Worm (Caenorhabditis elegans) whole organism, late embryonic: Measurements from ENCODE around the gene C15H7.4.

Experiments
- F13H6.1 ChIP-seq: sonication (generic microtip); optimal IDR thresholded peaks from 2 replicates; lab custom pipeline; 2016; ENCODE audit warnings: missing genetic modification characterization, missing compliant biosample characterization
- K09A11.1 ChIP-seq: sonication (generic microtip); optimal IDR thresholded peaks from 2 replicates; lab custom pipeline; 2017; ENCODE audit warnings: antibody characterized with exemption, mild to moderate bottlenecking, missing genetic modification characterization, missing compliant biosample characterization; ENCODE audit not compliant: insufficient read depth
- T23F11.4 ChIP-seq: fragments of 200-800 bp; sonication (Bioruptor generic); optimal IDR thresholded peaks from 2 replicates; lab custom pipeline; 2018; ENCODE audit warnings: mild to moderate bottlenecking, missing genetic modification characterization, missing compliant biosample characterization
- ama-1 ChIP-seq: fragments of 150-350 bp; optimal IDR thresholded peaks from 2 replicates; lab custom pipeline; 2014
- ceh-14 ChIP-seq: sonication (generic microtip); optimal IDR thresholded peaks from 2 replicates; lab custom pipeline; 2016; ENCODE audit warnings: missing genotype, missing genetic modification characterization, missing compliant biosample characterization
- ceh-18 ChIP-seq: sonication (generic microtip); optimal IDR thresholded peaks from 2 replicates; lab custom pipeline; 2016; ENCODE audit warnings: missing genetic modification characterization, missing compliant biosample characterization
- ceh-2 ChIP-seq: sonication (generic microtip); optimal IDR thresholded peaks from 2 replicates; lab custom pipeline; 2016; ENCODE audit warnings: missing genotype, missing genetic modification characterization, missing compliant biosample characterization
- ceh-22 ChIP-seq: sonication (generic microtip); optimal IDR thresholded peaks from 2 replicates; lab custom pipeline; 2017; ENCODE audit warnings: missing biosample characterization, missing genetic modification characterization
- ceh-24 ChIP-seq: sonication (generic microtip); optimal IDR thresholded peaks from 2 replicates; lab custom pipeline; 2016; ENCODE audit warnings: mild to moderate bottlenecking, missing genetic modification characterization, missing compliant biosample characterization
- ceh-45 ChIP-seq: fragments of 200-800 bp; sonication (Bioruptor generic); IDR thresholded peaks from 2 replicates; pipeline ENCODE4 v1.3.6; 2022; ENCODE audit warnings: missing genetic modification reagents, missing genetic modification characterization, missing compliant biosample characterization
- ceh-48 ChIP-seq: sonication (generic microtip); optimal IDR thresholded peaks from 2 replicates; lab custom pipeline; 2016; ENCODE audit warnings: missing genetic modification characterization, inconsistent platforms, missing compliant biosample characterization
- ceh-6 ChIP-seq: fragments of 200-800 bp; sonication (Bioruptor generic); optimal IDR thresholded peaks from 2 replicates; lab custom pipeline; 2018; ENCODE audit warnings: mild to moderate bottlenecking, missing genetic modification characterization, missing compliant biosample characterization
- ceh-9 ChIP-seq: sonication (generic microtip); optimal IDR thresholded peaks from 2 replicates; lab custom pipeline; 2016; ENCODE audit warnings: mild to moderate bottlenecking, missing genetic modification characterization, inconsistent platforms, missing compliant biosample characterization
- che-1 ChIP-seq: sonication (generic microtip); optimal IDR thresholded peaks from 2 replicates; lab custom pipeline; 2016; ENCODE audit warnings: mild to moderate bottlenecking, missing genetic modification characterization, missing compliant biosample characterization
- dmd-4 ChIP-seq: sonication (generic microtip); optimal IDR thresholded peaks from 2 replicates; lab custom pipeline; 2016; ENCODE audit warnings: borderline replicate concordance, missing genetic modification characterization, missing compliant biosample characterization
- dve-1 ChIP-seq: sonication (generic microtip); optimal IDR thresholded peaks from 2 replicates; lab custom pipeline; 2017; ENCODE audit warnings: antibody characterized with exemption, mild to moderate bottlenecking, missing genetic modification characterization, missing compliant biosample characterization
- elt-2 ChIP-seq: sonication (generic microtip); optimal IDR thresholded peaks from 2 replicates; lab custom pipeline; 2016; ENCODE audit warnings: missing genetic modification reagents, missing genetic modification characterization, missing compliant biosample characterization
- elt-4 ChIP-seq: sonication (generic microtip); optimal IDR thresholded peaks from 2 replicates; lab custom pipeline; 2016; ENCODE audit warnings: missing genetic modification characterization, missing compliant biosample characterization
- ets-4 ChIP-seq: sonication (generic microtip); optimal IDR thresholded peaks from 2 replicates; lab custom pipeline; 2016; ENCODE audit warnings: missing genetic modification characterization, missing compliant biosample characterization
- eyg-1 ChIP-seq: sonication (generic microtip); optimal IDR thresholded peaks from 2 replicates; lab custom pipeline; 2016; ENCODE audit warnings: missing genotype, missing genetic modification characterization, missing compliant biosample characterization
- fkh-10 ChIP-seq: fragments of 150-350 bp; optimal IDR thresholded peaks from 2 replicates; lab custom pipeline; 2014; ENCODE audit warnings: missing biosample characterization, missing genetic modification reagents, missing genetic modification characterization
- fkh-6 ChIP-seq: sonication (generic microtip); optimal IDR thresholded peaks from 2 replicates; lab custom pipeline; 2016; ENCODE audit warnings: missing genetic modification characterization, missing compliant biosample characterization
- gmeb-2 ChIP-seq: sonication (generic microtip); optimal IDR thresholded peaks from 2 replicates; lab custom pipeline; 2016; ENCODE audit warnings: missing genetic modification characterization, inconsistent platforms, missing compliant biosample characterization
- hlh-13 ChIP-seq: fragments of 200-800 bp; sonication (Bioruptor generic); optimal IDR thresholded peaks from 2 replicates; lab custom pipeline; 2018; ENCODE audit warnings: mild to moderate bottlenecking, missing genetic modification characterization, missing compliant biosample characterization
- hlh-15 ChIP-seq: sonication (generic microtip); optimal IDR thresholded peaks from 2 replicates; lab custom pipeline; 2016; ENCODE audit warnings: missing genetic modification characterization, missing compliant biosample characterization
- hlh-30 ChIP-seq: sonication (generic microtip); optimal IDR thresholded peaks from 2 replicates; lab custom pipeline; 2017; ENCODE audit warnings: antibody characterized with exemption, missing genetic modification characterization, missing compliant biosample characterization; ENCODE audit not compliant: insufficient read depth
- hlh-6 ChIP-seq: sonication (generic microtip); optimal IDR thresholded peaks from 2 replicates; lab custom pipeline; 2016; ENCODE audit warnings: missing genotype, missing genetic modification characterization, missing compliant biosample characterization
- hlh-8 ChIP-seq: sonication (generic microtip); optimal IDR thresholded peaks from 2 replicates; lab custom pipeline; 2016; ENCODE audit warnings: missing genotype, missing genetic modification characterization, missing compliant biosample characterization
- lin-11 ChIP-seq: fragments of 200-800 bp; sonication (Bioruptor generic); optimal IDR thresholded peaks from 2 replicates; lab custom pipeline; 2018; ENCODE audit warnings: mild to moderate bottlenecking, missing genetic modification characterization, missing compliant biosample characterization
- madf-2 ChIP-seq: sonication (generic microtip); optimal IDR thresholded peaks from 2 replicates; lab custom pipeline; 2017; ENCODE audit warnings: missing genetic modification characterization, missing compliant biosample characterization
- mec-3 ChIP-seq: sonication (generic microtip); optimal IDR thresholded peaks from 2 replicates; lab custom pipeline; 2016; ENCODE audit warnings: borderline replicate concordance, missing genetic modification characterization, missing compliant biosample characterization
- nfya-1 ChIP-seq: sonication (generic microtip); optimal IDR thresholded peaks from 2 replicates; lab custom pipeline; 2017; ENCODE audit warnings: missing genetic modification characterization, mild to moderate bottlenecking, missing compliant biosample characterization, antibody characterized with exemption, moderate library complexity
- nhr-11 ChIP-seq: fragments of 150-350 bp; optimal IDR thresholded peaks from 2 replicates; lab custom pipeline; 2014; ENCODE audit warnings: missing biosample characterization, missing genetic modification characterization
- npax-4 ChIP-seq: sonication (generic microtip); optimal IDR thresholded peaks from 2 replicates; lab custom pipeline; 2016; ENCODE audit warnings: missing genetic modification characterization, missing compliant biosample characterization
- odd-2 ChIP-seq: sonication (generic microtip); optimal IDR thresholded peaks from 2 replicates; lab custom pipeline; 2017; ENCODE audit warnings: antibody characterized with exemption, mild to moderate bottlenecking, missing genetic modification characterization, missing compliant biosample characterization
- pax-1 ChIP-seq: fragments of 150-350 bp; optimal IDR thresholded peaks from 2 replicates; lab custom pipeline; 2014; ENCODE audit warnings: missing biosample characterization, missing genetic modification characterization
- pha-2 ChIP-seq: sonication (generic microtip); optimal IDR thresholded peaks from 2 replicates; lab custom pipeline; 2017; ENCODE audit warnings: mild to moderate bottlenecking, missing genetic modification characterization, missing compliant biosample characterization
- pha-4 ChIP-seq: fragments of 150-350 bp; optimal IDR thresholded peaks from 2 replicates; lab custom pipeline; 2018; ENCODE audit warnings: missing biosample characterization, missing genetic modification reagents, missing genetic modification characterization
- pqm-1 ChIP-seq: sonication (generic microtip); optimal IDR thresholded peaks from 2 replicates; lab custom pipeline; 2016; ENCODE audit warnings: missing genetic modification characterization, missing compliant biosample characterization
- pros-1 ChIP-seq: fragments of 150-350 bp; optimal IDR thresholded peaks from 2 replicates; lab custom pipeline; 2014; ENCODE audit warnings: missing biosample characterization, missing genetic modification reagents, missing genetic modification characterization
- ref-2 ChIP-seq: sonication (generic microtip); optimal IDR thresholded peaks from 2 replicates; lab custom pipeline; 2016; ENCODE audit warnings: missing genetic modification characterization, missing compliant biosample characterization
- sdc-2 ChIP-seq: sonication (generic microtip); optimal IDR thresholded peaks from 2 replicates; lab custom pipeline; 2016; ENCODE audit warnings: missing genotype, missing genetic modification characterization, missing compliant biosample characterization
- sox-2 ChIP-seq: fragments of 200-800 bp; sonication (Bioruptor generic); IDR thresholded peaks from 2 replicates; pipeline ENCODE4 v1.3.6; 2022; ENCODE audit warnings: missing genetic modification reagents, missing genetic modification characterization, missing compliant biosample characterization
- sox-4 ChIP-seq: sonication (generic microtip); optimal IDR thresholded peaks from 2 replicates; lab custom pipeline; 2017; ENCODE audit warnings: mild to moderate bottlenecking, missing genetic modification characterization, inconsistent platforms, missing compliant biosample characterization
- tbx-2 ChIP-seq: sonication (generic microtip); optimal IDR thresholded peaks from 2 replicates; lab custom pipeline; 2016; ENCODE audit warnings: missing genetic modification characterization, missing compliant biosample characterization
- ttx-3 ChIP-seq: sonication (generic microtip); optimal IDR thresholded peaks from 2 replicates; lab custom pipeline; 2016; ENCODE audit warnings: missing genetic modification reagents, missing genetic modification characterization, missing compliant biosample characterization
- unc-3 ChIP-seq, 2 experiments: fragments of 200-800 bp in 1 of 2; sonication (Bioruptor generic) in 1 of 2; sonication (generic microtip) in 1 of 2; conservative IDR thresholded peaks in 1 of 2; optimal IDR thresholded peaks in 1 of 2; 2 replicates each; pipeline versions ENCODE4 v1.3.6 to Lab custom; 2016 to 2022; ENCODE audit warnings: missing compliant biosample characterization in 2 of 2, missing genetic modification characterization in 2 of 2, missing genetic modification reagents in 1 of 2
- unc-42 ChIP-seq: sonication (generic microtip); optimal IDR thresholded peaks from 2 replicates; lab custom pipeline; 2016; ENCODE audit warnings: missing genotype, missing genetic modification characterization, missing compliant biosample characterization
- unc-55 ChIP-seq: sonication (generic microtip); optimal IDR thresholded peaks from 2 replicates; lab custom pipeline; 2017; ENCODE audit warnings: missing biosample characterization, missing genetic modification reagents, missing genetic modification characterization
- unc-86 ChIP-seq: sonication (generic microtip); optimal IDR thresholded peaks from 2 replicates; lab custom pipeline; 2016; ENCODE audit warnings: missing genetic modification characterization, missing compliant biosample characterization
- zip-5 ChIP-seq: sonication (generic microtip); optimal IDR thresholded peaks from 2 replicates; lab custom pipeline; 2016; ENCODE audit warnings: missing genetic modification characterization, missing compliant biosample characterization
- ztf-16 ChIP-seq: sonication (generic microtip); optimal IDR thresholded peaks from 2 replicates; lab custom pipeline; 2017; ENCODE audit warnings: missing genetic modification characterization, missing compliant biosample characterization

C15H7.4 gene

ce11 chrIII:9667591-9668265 lies 12.0 kb upstream of the C15H7.4 start, which contains the start of gene C07A9.9:
C07A9.9 (minus strand) TSS chrIII:9667641.
- no peak for TF ChIP-seq hlh-13
- TF ChIP-seq ceh-18 (tag; lab: Kevin White, UChicago), result peak; percentile 76
- TF ChIP-seq ztf-16 (tag; lab: Kevin White, UChicago), result no peak
- no peak for TF ChIP-seq che-1
- peak; percentile 68 for TF ChIP-seq pros-1 (tag; lab: Kevin White, UChicago)
- peak; percentile 46 for TF ChIP-seq ceh-14 (tag; lab: Kevin White, UChicago)
- TF ChIP-seq ceh-6 (GFP tag; lab: Kevin White, UChicago), result peak; percentile 52
- no peak for TF ChIP-seq hlh-15 (tag; lab: Kevin White, UChicago)
- no peak for TF ChIP-seq lin-11 (tag; lab: Kevin White, UChicago)
- TF ChIP-seq gmeb-2, result no peak
- TF ChIP-seq elt-4 (tag; lab: Kevin White, UChicago), result no peak
- TF ChIP-seq npax-4 (tag; lab: Kevin White, UChicago), result no peak
- TF ChIP-seq T23F11.4 (GFP tag; lab: Kevin White, UChicago), result peak; percentile 25
- TF ChIP-seq fkh-6 (tag; lab: Kevin White, UChicago), result peak; percentile 46
- TF ChIP-seq dve-1 (tag; lab: Kevin White, UChicago), result peak; percentile 53
- TF ChIP-seq odd-2 (tag; lab: Kevin White, UChicago), result no peak
- TF ChIP-seq dmd-4 (tag; lab: Kevin White, UChicago), result no peak
- TF ChIP-seq ceh-24 (tag; lab: Kevin White, UChicago), result no peak
- TF ChIP-seq hlh-8 (tag; lab: Kevin White, UChicago), result peak; percentile 18
- no peak for TF ChIP-seq ceh-9
- no peak for TF ChIP-seq ceh-48 (tag; lab: Kevin White, UChicago)
- no peak for TF ChIP-seq fkh-10 (GFP tag; lab: Kevin White, UChicago)
- TF ChIP-seq tbx-2 (tag; lab: Kevin White, UChicago), result peak; percentile 88
- peak; percentile 69 for TF ChIP-seq nfya-1 (tag; lab: Kevin White, UChicago)
- peak; percentile 83 for TF ChIP-seq pqm-1 (tag; lab: Kevin White, UChicago)
- no peak for TF ChIP-seq pha-4 (tag; lab: Kevin White, UChicago)
- TF ChIP-seq unc-3 (GFP tag; conservative IDR thresholded peaks at IDR 0.05; lab: Robert Waterston, UW), result 0 out of 2 replicates have a peak, but pooled peaks have one; percentile 4
- TF ChIP-seq unc-3 (tag; optimal IDR thresholded peaks at IDR 0.05; lab: Kevin White, UChicago), result no peak
- no peak for TF ChIP-seq hlh-30 (tag; lab: Kevin White, UChicago)
- TF ChIP-seq madf-2, result no peak
- TF ChIP-seq K09A11.1 (tag; lab: Kevin White, UChicago), result no peak
- TF ChIP-seq zip-5 (tag; lab: Kevin White, UChicago), result no peak
- no peak for TF ChIP-seq mec-3 (tag; lab: Kevin White, UChicago)
- TF ChIP-seq nhr-11 (tag; lab: Kevin White, UChicago), result no peak
- no peak for TF ChIP-seq ttx-3
- peak; percentile 37 for TF ChIP-seq eyg-1 (tag; lab: Kevin White, UChicago)
- TF ChIP-seq pha-2 (tag; lab: Kevin White, UChicago), result no peak
- peak; percentile 7 for TF ChIP-seq unc-55
- TF ChIP-seq sox-2 (GFP tag; lab: Robert Waterston, UW), result no peak
- no peak for TF ChIP-seq pax-1
- TF ChIP-seq sdc-2 (tag; lab: Kevin White, UChicago), result peak; percentile 12
- peak; percentile 70 for TF ChIP-seq ref-2 (tag; lab: Kevin White, UChicago)
- peak; percentile 15 for TF ChIP-seq ceh-2
- no peak for TF ChIP-seq ceh-45 (GFP tag; lab: Robert Waterston, UW)
- no peak for TF ChIP-seq unc-86 (tag; lab: Kevin White, UChicago)
- TF ChIP-seq sox-4, result no peak
- TF ChIP-seq ets-4 (tag; lab: Kevin White, UChicago), result peak; percentile 38
- TF ChIP-seq ama-1, result no peak
- peak; percentile 43 for TF ChIP-seq F13H6.1 (tag; lab: Kevin White, UChicago)
- TF ChIP-seq elt-2 (tag; lab: Kevin White, UChicago), result peak; percentile 38
- peak; percentile 52 for TF ChIP-seq unc-42 (tag; lab: Kevin White, UChicago)
- no peak for TF ChIP-seq ceh-22 (tag; lab: Kevin White, UChicago)
- no peak for TF ChIP-seq hlh-6
